Worm (Caenorhabditis elegans) whole organism, L1 larva: ENCODE data around the gene C33F10.1.

ENCODE experiments used
- ama-1 ChIP-seq: fragments of 150-350 bp; optimal IDR thresholded peaks from 2 replicates; lab custom pipeline; 2014
- ceh-82 ChIP-seq, 3 experiments: fragments of 150-350 bp in 1 of 3; sonication (generic microtip) in 2 of 3; optimal IDR thresholded peaks; 2 replicates each; lab custom pipeline; 2014 to 2017; ENCODE audit warnings: missing biosample characterization in 3 of 3, missing genetic modification characterization in 3 of 3
- lir-3 ChIP-seq: sonication (generic microtip); optimal IDR thresholded peaks from 2 replicates; lab custom pipeline; 2016; ENCODE audit warnings: mild to moderate bottlenecking, missing genetic modification characterization, moderate library complexity, missing compliant biosample characterization; ENCODE audit not compliant: poor library complexity
- nhr-12 ChIP-seq: sonication (generic microtip); optimal IDR thresholded peaks from 2 replicates; lab custom pipeline; 2017; ENCODE audit warnings: missing biosample characterization, missing genetic modification characterization
- snpc-4 ChIP-seq: fragments of 150-350 bp; optimal IDR thresholded peaks from 2 replicates; lab custom pipeline; 2014; ENCODE audit warnings: missing biosample characterization, missing genetic modification characterization
- unc-62 ChIP-seq: fragments of 150-350 bp; optimal IDR thresholded peaks from 2 replicates; lab custom pipeline; 2014; ENCODE audit warnings: missing biosample characterization, missing genetic modification reagents, missing genetic modification characterization
- unc-98 ChIP-seq: fragments of 200-800 bp; sonication (Bioruptor generic); IDR thresholded peaks from 2 replicates; pipeline ENCODE4 v1.3.6; 2022; ENCODE audit warnings: missing genetic modification characterization, missing compliant biosample characterization

DNA sequence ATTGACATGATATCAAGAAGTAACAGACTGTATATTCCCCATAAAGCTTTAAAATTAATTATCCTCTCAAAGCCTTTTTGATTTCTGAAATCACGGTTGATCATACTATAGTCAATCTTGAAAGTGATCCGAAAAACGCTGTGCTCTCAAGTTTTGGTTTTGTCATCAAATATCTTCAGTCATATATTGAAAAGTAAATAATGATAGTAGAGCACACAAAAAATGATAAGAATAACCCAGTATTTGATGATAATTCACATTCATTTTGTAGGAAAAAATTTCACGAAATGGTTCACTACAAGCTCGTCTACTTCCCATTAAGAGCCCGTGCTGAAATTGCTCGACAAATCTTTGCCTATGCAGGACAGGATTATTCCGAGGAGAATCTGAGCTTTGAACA lies 44.8 kb downstream of the C33F10.1 start, which contains the start of gene gst-6:
- TF ChIP-seq nhr-12 (no peak), ceh-82 (tag; optimal IDR thresholded peaks at IDR 0.05; lab: Kevin White, UChicago) (no peak), ama-1 (lab: Kevin White, UChicago) (no peak), unc-98 (no peak), snpc-4 (tag; lab: Kevin White, UChicago) (no peak), lir-3 (tag; lab: Kevin White, UChicago) (no peak), unc-62 (GFP tag; lab: Kevin White, UChicago) (no peak)
